Worm (Caenorhabditis elegans) whole organism, late embryonic: ENCODE results near the gene gst-37.

Experiments used
- ets-4 ChIP-seq: sonication (generic microtip); optimal IDR thresholded peaks from 2 replicates; lab custom pipeline; 2016; ENCODE audit warnings: missing genetic modification characterization, missing compliant biosample characterization
- nfya-1 ChIP-seq: sonication (generic microtip); optimal IDR thresholded peaks from 2 replicates; lab custom pipeline; 2017; ENCODE audit warnings: missing genetic modification characterization, mild to moderate bottlenecking, missing compliant biosample characterization, antibody characterized with exemption, moderate library complexity

DNA sequence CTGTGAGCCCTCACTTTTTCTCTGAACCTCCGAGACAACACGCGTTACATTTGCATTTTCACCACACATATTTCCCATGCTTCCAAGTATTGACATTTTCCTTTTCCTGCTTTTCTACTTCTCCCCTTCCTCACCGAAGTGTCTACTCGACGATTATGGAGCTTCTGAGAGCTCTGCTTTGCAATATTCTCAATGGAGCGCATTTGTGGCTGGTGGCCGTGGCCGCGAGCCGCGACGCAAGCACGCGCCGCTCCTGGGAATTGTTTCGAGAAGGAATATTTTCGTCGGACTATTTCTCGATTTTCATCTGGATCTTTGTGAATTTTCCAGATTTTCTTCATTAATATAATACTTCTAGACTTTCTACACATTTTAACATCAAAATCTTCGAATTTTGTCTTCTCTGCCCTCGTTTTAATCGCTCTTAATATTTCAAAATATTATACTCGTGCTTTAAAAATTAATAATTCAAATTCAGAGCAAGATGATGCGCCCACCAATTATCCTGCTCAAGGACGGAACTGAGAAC, 49.6 kb upstream of the gst-37 start, which contains the start of the genes T10B5.4 and cct-7:
- TF ChIP-seq ets-4 (tag; lab: Kevin White, UChicago) (peak; percentile 92), nfya-1 (tag; lab: Kevin White, UChicago) (peak; percentile 92)
